Fruit fly (Drosophila melanogaster) S2 (cell line): ENCODE measurements around the gene CG34337.
A peak's percentile ranks its signal among the peaks of the same experiment; 100 is the strongest.

ENCODE experiments used
- CG8478 ChIP-seq: fragments of >200 bp; optimal IDR thresholded peaks from 2 replicates; lab custom pipeline; 2018
- CTCF ChIP-seq, 2 experiments: fragments of >200 bp; optimal IDR thresholded peaks; 2 replicates each; lab custom pipeline; 2018

Gene CG34337

DNA sequence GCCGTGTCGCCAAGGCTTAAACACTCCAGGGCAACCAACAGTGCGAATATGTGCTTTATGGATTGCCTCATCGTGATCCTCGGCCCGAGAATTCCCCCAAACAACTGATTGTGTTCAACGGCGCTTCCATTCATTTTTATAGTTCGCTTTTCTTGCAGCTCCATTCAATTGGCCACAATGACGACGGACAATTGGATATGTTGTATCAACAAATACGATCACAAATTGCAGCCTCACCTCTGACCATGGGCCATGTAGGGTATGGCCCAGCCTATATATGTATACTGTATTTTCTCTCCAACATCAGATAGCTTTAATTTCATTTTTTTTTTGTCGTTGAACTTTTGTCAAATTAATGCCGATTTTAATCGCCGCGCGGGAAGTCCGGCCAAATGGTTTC, 7.7 kb downstream of the CG34337 start, which contains the start of gene CG15036:
TSS of gene CG15036 (minus strand) at position 101 of the 400 bp plus-strand sequence.
- no peak for TF ChIP-seq CG8478 (lab: Kevin White, UChicago)
- no peak for TF ChIP-seq CTCF (optimal IDR thresholded peaks at IDR 0.05; lab: Kevin White, UChicago)

DNA sequence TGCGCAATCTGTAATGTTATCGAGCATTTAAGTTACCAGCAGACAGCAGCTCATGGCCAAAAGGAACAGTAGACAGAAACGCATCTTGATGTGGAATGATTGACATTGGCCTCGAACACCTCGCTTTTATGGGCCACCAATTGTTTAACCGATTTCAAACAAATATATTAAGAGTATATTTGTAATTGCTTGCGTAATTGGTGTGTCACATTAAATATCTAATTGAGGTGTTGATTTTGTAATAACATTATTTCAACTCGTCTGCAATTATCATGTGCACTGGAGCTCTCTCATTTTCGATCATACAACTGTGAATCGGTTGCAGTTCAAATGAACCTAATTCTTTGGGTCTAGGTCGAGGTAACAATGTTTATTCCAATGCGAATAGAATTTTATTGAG, 8.6 kb downstream of the CG34337 start, which contains the start of gene CG32726:
TSS of gene CG32726 (minus strand) at position 101 of the 400 bp plus-strand sequence.
- TF ChIP-seq CTCF (optimal IDR thresholded peaks at IDR 0.05; lab: Kevin White, UChicago) (no peak), CG8478 (lab: Kevin White, UChicago) (no peak)

- TF ChIP-seq CG8478 (lab: Kevin White, UChicago) (no peak), CTCF (optimal IDR thresholded peaks at IDR 0.05; lab: Kevin White, UChicago) (no peak)
Observed at dm6 chrX:7432393-7432792, 15.3 kb downstream of the CG34337 start.

- TF ChIP-seq CG8478 (lab: Kevin White, UChicago) (no peak), CTCF (optimal IDR thresholded peaks at IDR 0.05; lab: Kevin White, UChicago) (no peak)
Observed at dm6 chrX:7445023-7445422, 28.0 kb downstream of the CG34337 start.

- no peak for TF ChIP-seq CG8478 (lab: Kevin White, UChicago)
- TF ChIP-seq CTCF (optimal IDR thresholded peaks at IDR 0.05; lab: Kevin White, UChicago), result no peak
Observed at dm6 chrX:7451909-7452308, 34.9 kb downstream of the CG34337 start, which contains the start of gene CG11368. CG11368 (plus strand) TSS chrX:7452209.

- no peak for TF ChIP-seq CG8478 (lab: Kevin White, UChicago)
- no peak for TF ChIP-seq CTCF (optimal IDR thresholded peaks at IDR 0.05; lab: Kevin White, UChicago)
Observed at dm6 chrX:7453236-7453635, 36.2 kb downstream of the CG34337 start, which contains the start of gene CG43198. CG43198 (minus strand) TSS chrX:7453336.

dm6 chrX:7462089-7462488, 45.0 kb downstream of the CG34337 start:
- TF ChIP-seq CG8478 (lab: Kevin White, UChicago), result no peak
- TF ChIP-seq CTCF (optimal IDR thresholded peaks at IDR 0.05; lab: Kevin White, UChicago), result no peak

- TF ChIP-seq CG8478 (lab: Kevin White, UChicago) (no peak), CTCF (optimal IDR thresholded peaks at IDR 0.05; lab: Kevin White, UChicago) (peak; percentile 75 to 81)
Observed at dm6 chrX:7466328-7466727, 49.3 kb downstream of the CG34337 start.
